Worm (Caenorhabditis elegans) whole organism, mixed stage, embryonic: ENCODE results near the gene C44B9.3.
A peak's percentile ranks its signal among the peaks of the same experiment; 100 is the strongest.

Experiments used
- bed-3 ChIP-seq: fragments of 200-800 bp; sonication (Bioruptor generic); optimal IDR thresholded peaks from 3 replicates; lab custom pipeline; 2018; ENCODE audit warnings: mild to moderate bottlenecking, missing genetic modification characterization, moderate library complexity, missing compliant biosample characterization
- blmp-1 ChIP-seq: fragments of 150-350 bp; optimal IDR thresholded peaks from 2 replicates; lab custom pipeline; 2014; ENCODE audit warnings: missing biosample characterization, missing genetic modification characterization
- ceh-39 ChIP-seq: fragments of 150-350 bp; optimal IDR thresholded peaks from 2 replicates; lab custom pipeline; 2014; ENCODE audit warnings: missing biosample characterization, missing genetic modification characterization
- ceh-43 ChIP-seq: fragments of 200-800 bp; sonication (Bioruptor generic); optimal IDR thresholded peaks from 2 replicates; lab custom pipeline; 2018; ENCODE audit warnings: mild to moderate bottlenecking, missing genetic modification characterization, moderate library complexity, missing compliant biosample characterization
- ces-1 ChIP-seq: fragments of 150-350 bp; optimal IDR thresholded peaks from 2 replicates; lab custom pipeline; 2014; ENCODE audit warnings: missing biosample characterization, missing genetic modification reagents, missing genetic modification characterization
- cnd-1 ChIP-seq: fragments of 200-800 bp; sonication (Bioruptor generic); optimal IDR thresholded peaks from 2 replicates; lab custom pipeline; 2018; ENCODE audit warnings: mild to moderate bottlenecking, missing genetic modification characterization, missing compliant biosample characterization
- drap-1 ChIP-seq: fragments of 200-800 bp; sonication (Bioruptor generic); optimal IDR thresholded peaks from 3 replicates; lab custom pipeline; 2018; ENCODE audit warnings: mild to moderate bottlenecking, missing genetic modification characterization, missing compliant biosample characterization
- elt-1 ChIP-seq: sonication (generic microtip); optimal IDR thresholded peaks from 2 replicates; lab custom pipeline; 2017; ENCODE audit warnings: missing genetic modification characterization, mild to moderate bottlenecking, missing compliant biosample characterization, antibody characterized with exemption, moderate library complexity, borderline replicate concordance; ENCODE audit not compliant: insufficient read depth
- flh-1 ChIP-seq: fragments of 200-800 bp; sonication (Bioruptor generic); optimal IDR thresholded peaks from 2 replicates; lab custom pipeline; 2018; ENCODE audit warnings: mild to moderate bottlenecking, missing genetic modification characterization, moderate library complexity, missing compliant biosample characterization
- ham-2 ChIP-seq: fragments of 200-800 bp; sonication (Bioruptor generic); optimal IDR thresholded peaks from 2 replicates; lab custom pipeline; 2018; ENCODE audit warnings: mild to moderate bottlenecking, missing genetic modification characterization, missing compliant biosample characterization
- hlh-1 ChIP-seq: fragments of 150-350 bp; optimal IDR thresholded peaks from 2 replicates; lab custom pipeline; 2014; ENCODE audit warnings: missing biosample characterization, missing genetic modification reagents, missing genetic modification characterization
- lin-13 ChIP-seq: fragments of 150-350 bp; optimal IDR thresholded peaks from 2 replicates; lab custom pipeline; 2014; ENCODE audit warnings: missing biosample characterization, missing genetic modification characterization
- lsy-2 ChIP-seq: fragments of 150-350 bp; optimal IDR thresholded peaks from 2 replicates; lab custom pipeline; 2014; ENCODE audit warnings: missing biosample characterization, missing genetic modification characterization
- mab-5 ChIP-seq: fragments of 150-350 bp; optimal IDR thresholded peaks from 2 replicates; lab custom pipeline; 2014; ENCODE audit warnings: missing biosample characterization, missing genetic modification characterization
- mep-1 ChIP-seq: fragments of 150-350 bp; optimal IDR thresholded peaks from 2 replicates; lab custom pipeline; 2017; ENCODE audit warnings: missing biosample characterization, missing genetic modification reagents, missing genetic modification characterization, inconsistent platforms
- mls-2 ChIP-seq: sonication (generic microtip); optimal IDR thresholded peaks from 2 replicates; lab custom pipeline; 2016; ENCODE audit warnings: mild to moderate bottlenecking, missing genetic modification characterization, moderate library complexity, missing compliant biosample characterization
- nhr-12 ChIP-seq: fragments of 150-350 bp; optimal IDR thresholded peaks from 2 replicates; lab custom pipeline; 2014; ENCODE audit warnings: missing biosample characterization, missing genetic modification characterization
- nhr-2 ChIP-seq: fragments of 150-350 bp; optimal IDR thresholded peaks from 2 replicates; lab custom pipeline; 2014; ENCODE audit warnings: missing biosample characterization, missing genetic modification characterization
- nhr-237 ChIP-seq: fragments of 150-350 bp; optimal IDR thresholded peaks from 2 replicates; lab custom pipeline; 2014; ENCODE audit warnings: missing biosample characterization, missing genetic modification characterization
- nhr-28 ChIP-seq: fragments of 150-350 bp; optimal IDR thresholded peaks from 2 replicates; lab custom pipeline; 2014; ENCODE audit warnings: missing biosample characterization, missing genetic modification characterization
- pha-4 ChIP-seq: fragments of 150-350 bp; optimal IDR thresholded peaks from 2 replicates; lab custom pipeline; 2018; ENCODE audit warnings: missing biosample characterization, missing genetic modification reagents, missing genetic modification characterization
- sem-2 ChIP-seq: fragments of 200-800 bp; sonication (Bioruptor generic); optimal IDR thresholded peaks from 2 replicates; lab custom pipeline; 2018; ENCODE audit warnings: mild to moderate bottlenecking, missing genetic modification characterization, missing compliant biosample characterization
- snpc-4 ChIP-seq: fragments of 150-350 bp; optimal IDR thresholded peaks from 2 replicates; lab custom pipeline; 2014; ENCODE audit warnings: missing biosample characterization, missing genetic modification characterization
- sptf-1 ChIP-seq: sonication (generic microtip); optimal IDR thresholded peaks from 2 replicates; lab custom pipeline; 2017; ENCODE audit warnings: mild to moderate bottlenecking, missing genetic modification characterization, moderate library complexity, missing compliant biosample characterization
- tbx-8 ChIP-seq: fragments of 200-800 bp; sonication (Bioruptor generic); optimal IDR thresholded peaks from 2 replicates; lab custom pipeline; 2018; ENCODE audit warnings: mild to moderate bottlenecking, missing genetic modification characterization, moderate library complexity, missing compliant biosample characterization
- unc-120 ChIP-seq: sonication (generic microtip); optimal IDR thresholded peaks from 2 replicates; lab custom pipeline; 2017; ENCODE audit warnings: missing genetic modification characterization, missing compliant biosample characterization; ENCODE audit not compliant: poor library complexity, severe bottlenecking
- unc-39 ChIP-seq: fragments of 150-350 bp; optimal IDR thresholded peaks from 2 replicates; lab custom pipeline; 2014; ENCODE audit warnings: missing biosample characterization, missing genetic modification characterization
- unc-62 ChIP-seq: fragments of 150-350 bp; optimal IDR thresholded peaks from 2 replicates; lab custom pipeline; 2014; ENCODE audit warnings: missing biosample characterization, missing genetic modification reagents, missing genetic modification characterization
- zip-8 ChIP-seq: fragments of 150-350 bp; optimal IDR thresholded peaks from 2 replicates; lab custom pipeline; 2014; ENCODE audit warnings: missing biosample characterization, missing genetic modification characterization
- ztf-11 ChIP-seq: fragments of 150-350 bp; optimal IDR thresholded peaks from 2 replicates; lab custom pipeline; 2014; ENCODE audit warnings: missing biosample characterization, missing genetic modification characterization

C44B9.3 gene

ce11 chrIII:10907678-10908217 lies 27.8 kb upstream of the C44B9.3 start:
- TF ChIP-seq unc-62 (no peak), blmp-1 (no peak), ceh-39 (no peak), hlh-1 (tag; lab: Kevin White, UChicago) (no peak), snpc-4 (tag; lab: Kevin White, UChicago) (no peak)

DNA sequence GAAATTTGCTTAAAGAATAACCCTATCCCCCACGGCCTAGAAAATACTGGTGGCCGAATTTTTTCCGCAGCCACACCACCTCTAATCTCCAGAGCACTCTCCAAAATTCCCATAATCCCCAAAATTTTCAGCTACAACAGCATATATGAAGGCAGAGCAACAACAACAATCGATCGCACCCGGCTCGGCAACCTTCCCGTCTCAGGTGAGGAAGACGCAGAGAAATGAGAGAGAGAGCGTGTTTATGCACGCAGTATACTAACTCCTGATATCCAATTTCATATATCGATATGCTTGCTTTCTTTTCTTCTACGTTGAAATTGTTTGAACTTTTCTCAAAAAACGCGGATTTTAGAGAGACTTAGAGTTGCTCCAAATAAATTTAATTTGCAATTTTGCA lies 26.3 kb upstream of the C44B9.3 start:
- TF ChIP-seq pha-4 (tag; lab: Kevin White, UChicago): no peak
- TF ChIP-seq nhr-28: no peak
- peak; percentile 65 for TF ChIP-seq unc-120 (tag; lab: Kevin White, UChicago)
- TF ChIP-seq nhr-2 (tag; lab: Kevin White, UChicago): no peak
- TF ChIP-seq drap-1: no peak
- TF ChIP-seq tbx-8 (GFP tag; lab: Kevin White, UChicago): no peak
- no peak for TF ChIP-seq mep-1
- TF ChIP-seq sptf-1 (tag; lab: Kevin White, UChicago): no peak
- TF ChIP-seq hlh-1 (tag; lab: Kevin White, UChicago): peak; percentile 95

- TF ChIP-seq ces-1 (GFP tag; lab: Kevin White, UChicago): peak; percentile 93
- TF ChIP-seq sem-2 (GFP tag; lab: Kevin White, UChicago): no peak
- TF ChIP-seq unc-62: peak; percentile 68
- no peak for TF ChIP-seq elt-1 (tag; lab: Kevin White, UChicago)
- no peak for TF ChIP-seq mep-1
- peak; percentile 3 for TF ChIP-seq unc-120 (tag; lab: Kevin White, UChicago)
- no peak for TF ChIP-seq sptf-1 (tag; lab: Kevin White, UChicago)
- TF ChIP-seq nhr-28: no peak
- no peak for TF ChIP-seq ceh-39
- TF ChIP-seq ztf-11: no peak
- TF ChIP-seq hlh-1 (tag; lab: Kevin White, UChicago): peak; percentile 89
- TF ChIP-seq lsy-2 (tag; lab: Kevin White, UChicago): peak; percentile 6
- no peak for TF ChIP-seq unc-39 (tag; lab: Kevin White, UChicago)
- no peak for TF ChIP-seq snpc-4 (tag; lab: Kevin White, UChicago)
- no peak for TF ChIP-seq tbx-8 (GFP tag; lab: Kevin White, UChicago)
- no peak for TF ChIP-seq mab-5 (tag; lab: Kevin White, UChicago)
- TF ChIP-seq cnd-1 (tag; lab: Kevin White, UChicago): no peak
- TF ChIP-seq nhr-12 (tag; lab: Kevin White, UChicago): no peak
- no peak for TF ChIP-seq mls-2
- no peak for TF ChIP-seq nhr-237 (tag; lab: Kevin White, UChicago)
- TF ChIP-seq, all 35 proteins: peak for 5
Observed at ce11 chrIII:10905112-10905511, 25.1 kb upstream of the C44B9.3 start.

- TF ChIP-seq drap-1 (no peak), ztf-11 (no peak), ceh-43 (GFP tag; lab: Kevin White, UChicago) (no peak), lin-13 (no peak), pha-4 (tag; lab: Kevin White, UChicago) (no peak), flh-1 (GFP tag; lab: Kevin White, UChicago) (no peak), mep-1 (no peak), unc-62 (no peak), ham-2 (GFP tag; lab: Kevin White, UChicago) (no peak), bed-3 (GFP tag; lab: Kevin White, UChicago) (no peak), nhr-237 (tag; lab: Kevin White, UChicago) (no peak), mls-2 (no peak)
Observed at ce11 chrIII:10904320-10904961, 24.5 kb upstream of the C44B9.3 start.

ce11 chrIII:10903009-10903609 lies 23.1 kb upstream of the C44B9.3 start:
- TF ChIP-seq ces-1 (GFP tag; lab: Kevin White, UChicago) (peak; percentile 7), zip-8 (tag; lab: Kevin White, UChicago) (peak; percentile 96), ztf-11 (no peak), nhr-28 (no peak)
